Worm (Caenorhabditis elegans): ENCODE data around the gene pat-2.
A peak's percentile ranks its signal among the peaks of the same experiment; 100 is the strongest.

pat-2 gene

DNA sequence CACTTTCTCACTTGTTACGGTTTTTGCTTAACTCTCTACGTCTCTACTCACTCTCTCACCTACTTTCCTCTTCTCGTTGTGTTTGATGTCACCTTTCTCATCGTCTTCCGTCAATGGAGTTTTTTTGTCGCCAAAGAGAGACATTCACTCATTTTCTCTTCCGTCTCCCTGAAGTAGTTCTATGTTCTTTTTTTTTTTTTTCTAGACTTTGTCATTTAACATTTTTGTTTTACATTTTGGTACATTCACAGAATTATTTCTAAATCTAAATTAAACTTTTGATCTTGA is 18.0 kb upstream of the pat-2 start:
- peak; percentile 29 for TF ChIP-seq nhr-25 (tag; optimal IDR thresholded peaks at IDR 0.05)
- TF ChIP-seq nhr-21 (tag; optimal IDR thresholded peaks at IDR 0.05): no peak
- TF ChIP-seq sma-3 (GFP tag; optimal IDR thresholded peaks at IDR 0.05): peak; percentile 10

ce11 chrIII:8801352-8801863 is 17.3 kb upstream of the pat-2 start:
- no peak for TF ChIP-seq nhr-77 (tag; optimal IDR thresholded peaks at IDR 0.05)
- TF ChIP-seq zag-1 (tag; optimal IDR thresholded peaks at IDR 0.05): no peak
- TF ChIP-seq lsy-2 (tag; optimal IDR thresholded peaks at IDR 0.05): no peak
- TF ChIP-seq unc-39 (tag; optimal IDR thresholded peaks at IDR 0.05): no peak
- TF ChIP-seq nhr-23 (tag; optimal IDR thresholded peaks at IDR 0.05): no peak
- TF ChIP-seq lin-13 (GFP tag; optimal IDR thresholded peaks at IDR 0.05): no peak
- TF ChIP-seq fos-1 (tag; optimal IDR thresholded peaks at IDR 0.05): no peak
- TF ChIP-seq sem-4 (tag; optimal IDR thresholded peaks at IDR 0.05): no peak
- TF ChIP-seq ztf-11 (tag; optimal IDR thresholded peaks at IDR 0.05): no peak

ce11 chrIII:8801864-8802818 is 16.6 kb upstream of the pat-2 start:
- TF ChIP-seq fos-1 (tag; optimal IDR thresholded peaks at IDR 0.05) (peak; percentile 95), Y55F3AM.14 (GFP tag; optimal IDR thresholded peaks at IDR 0.05) (peak; percentile 92), snpc-4 (tag; optimal IDR thresholded peaks at IDR 0.05) (peak; percentile 85), mab-5 (tag; optimal IDR thresholded peaks at IDR 0.05) (peak; percentile 38), alr-1 (tag; optimal IDR thresholded peaks at IDR 0.05) (peak; percentile 99), nhr-77 (tag; optimal IDR thresholded peaks at IDR 0.05) (peak; percentile 83), lin-39 (tag; optimal IDR thresholded peaks at IDR 0.05) (peak; percentile 92), mbf-1 (tag; optimal IDR thresholded peaks at IDR 0.05) (no peak), ztf-11 (tag; optimal IDR thresholded peaks at IDR 0.05) (peak; percentile 42), F13H6.1 (tag; optimal IDR thresholded peaks at IDR 0.05) (peak; percentile 100), nhr-10 (tag; optimal IDR thresholded peaks at IDR 0.05) (no peak), R02D3.7 (tag; optimal IDR thresholded peaks at IDR 0.05) (no peak), lsy-2 (tag; optimal IDR thresholded peaks at IDR 0.05) (peak; percentile 77 to 95), lin-13 (GFP tag; optimal IDR thresholded peaks at IDR 0.05) (peak; percentile 83), unc-62 (GFP tag; optimal IDR thresholded peaks at IDR 0.05) (peak; percentile 86), sem-4 (tag; optimal IDR thresholded peaks at IDR 0.05) (peak; percentile 96), crh-2 (tag; optimal IDR thresholded peaks at IDR 0.05) (peak; percentile 99), ama-1 (optimal IDR thresholded peaks at IDR 0.05) (peak; percentile 76), ceh-82 (tag; optimal IDR thresholded peaks at IDR 0.05) (peak; percentile 71), skn-1 (tag; optimal IDR thresholded peaks at IDR 0.05) (no peak), ztf-4 (tag; optimal IDR thresholded peaks at IDR 0.05) (peak; percentile 96), blmp-1 (tag; optimal IDR thresholded peaks at IDR 0.05; ENCODE audit: insufficient read depth) (peak; percentile 57), nhr-12 (tag; optimal IDR thresholded peaks at IDR 0.05) (no peak), aly-2 (tag; optimal IDR thresholded peaks at IDR 0.05) (no peak), nhr-11 (tag; optimal IDR thresholded peaks at IDR 0.05) (no peak), nhr-6 (tag; optimal IDR thresholded peaks at IDR 0.05) (peak; percentile 97), nhr-237 (tag; optimal IDR thresholded peaks at IDR 0.05) (peak; percentile 80), nhr-21 (tag; optimal IDR thresholded peaks at IDR 0.05) (peak; percentile 95), elt-1 (tag; optimal IDR thresholded peaks at IDR 0.05) (no peak), C34F6.9 (tag; optimal IDR thresholded peaks at IDR 0.05) (peak; percentile 99), lin-11 (tag; optimal IDR thresholded peaks at IDR 0.05) (peak; percentile 92), sma-3 (GFP tag; optimal IDR thresholded peaks at IDR 0.05) (peak; percentile 96), nhr-129 (tag; optimal IDR thresholded peaks at IDR 0.05) (peak; percentile 99), unc-55 (GFP tag; optimal IDR thresholded peaks at IDR 0.05) (peak; percentile 97), ceh-16 (tag; optimal IDR thresholded peaks at IDR 0.05) (peak; percentile 90), unc-39 (tag; optimal IDR thresholded peaks at IDR 0.05) (no peak), elt-3 (tag; optimal IDR thresholded peaks at IDR 0.05) (no peak), ztf-1 (GFP tag; conservative IDR thresholded peaks at IDR 0.05) (no peak), sma-9 (GFP tag; optimal IDR thresholded peaks at IDR 0.05) (peak; percentile 98), sma-9 (tag; optimal IDR thresholded peaks at IDR 0.05) (peak; percentile 85), gmeb-1 (tag; optimal IDR thresholded peaks at IDR 0.05) (peak; percentile 81), ZK546.5 (tag; optimal IDR thresholded peaks at IDR 0.05) (peak; percentile 45), peb-1 (tag; optimal IDR thresholded peaks at IDR 0.05) (no peak), egl-27 (tag; optimal IDR thresholded peaks at IDR 0.05) (peak; percentile 99), dmd-4 (tag; optimal IDR thresholded peaks at IDR 0.05) (no peak)
